Fruit fly (Drosophila melanogaster) whole organism, embryonic: ENCODE results near the gene Ptp36E.

ENCODE experiments used
- Abd-B ChIP-seq: fragments of 200-800 bp; sonication (Bioruptor generic); optimal IDR thresholded peaks from 2 replicates; lab custom pipeline; 2018; ENCODE audit warnings: missing biosample characterization, mild to moderate bottlenecking, missing genetic modification characterization, moderate library complexity
- BEAF-32 ChIP-seq: fragments of 200-800 bp; sonication (Bioruptor generic); optimal IDR thresholded peaks from 3 replicates; lab custom pipeline; 2017; ENCODE audit warnings: missing biosample characterization, missing genetic modification characterization, mild to moderate bottlenecking, moderate library complexity, missing genetic modification reagents
- Bgb ChIP-seq: fragments of 200-800 bp; sonication (Bioruptor generic); IDR thresholded peaks from 2 replicates; pipeline ENCODE4 v1.3.6; 2022; ENCODE audit warnings: missing biosample characterization, missing genetic modification characterization; ENCODE audit not compliant: partially characterized antibody
- CG11504 ChIP-seq: fragments of 200-800 bp; sonication (Bioruptor generic); optimal IDR thresholded peaks from 3 replicates; lab custom pipeline; 2019; ENCODE audit warnings: missing biosample characterization, mild to moderate bottlenecking, missing genetic modification characterization, moderate library complexity
- CG12659 ChIP-seq: fragments of 200-800 bp; sonication (Bioruptor generic); optimal IDR thresholded peaks from 3 replicates; lab custom pipeline; 2017; ENCODE audit warnings: mild to moderate bottlenecking, missing biosample characterization, missing genetic modification reagents, missing genetic modification characterization
- CG13287 ChIP-seq: fragments of 200-800 bp; sonication (Bioruptor generic); IDR thresholded peaks from 2 replicates; pipeline ENCODE4 v1.3.6; 2022; ENCODE audit warnings: missing biosample characterization, missing genetic modification characterization; ENCODE audit not compliant: partially characterized antibody
- CG13424 ChIP-seq: fragments of 200-800 bp; sonication (Bioruptor generic); optimal IDR thresholded peaks from 2 replicates; lab custom pipeline; 2019; ENCODE audit warnings: missing biosample characterization, mild to moderate bottlenecking, missing genetic modification characterization, moderate library complexity
- CG14860 ChIP-seq: fragments of 200-800 bp; sonication (Bioruptor generic); IDR thresholded peaks from 3 replicates; pipeline ENCODE4 v1.3.6; 2022; ENCODE audit warnings: missing biosample characterization, missing genetic modification characterization; ENCODE audit not compliant: partially characterized antibody
- CG18262 ChIP-seq: fragments of 200-800 bp; optimal IDR thresholded peaks from 3 replicates; lab custom pipeline; 2019; ENCODE audit warnings: missing biosample characterization, mild to moderate bottlenecking, missing genetic modification characterization, moderate library complexity
- CG2116 ChIP-seq: fragments of 200-800 bp; sonication (Bioruptor generic); optimal IDR thresholded peaks from 3 replicates; lab custom pipeline; 2018; ENCODE audit warnings: missing biosample characterization, mild to moderate bottlenecking, missing genetic modification characterization
- CG30020 ChIP-seq: fragments of 200-800 bp; optimal IDR thresholded peaks from 2 replicates; lab custom pipeline; 2019; ENCODE audit warnings: missing biosample characterization, mild to moderate bottlenecking, missing genetic modification characterization, moderate library complexity
- CG31365 ChIP-seq: fragments of 200-800 bp; sonication (Bioruptor generic); optimal IDR thresholded peaks from 2 replicates; lab custom pipeline; 2018; ENCODE audit warnings: missing biosample characterization, mild to moderate bottlenecking, missing genetic modification characterization
- CG31441 ChIP-seq: fragments of 200-800 bp; sonication (Bioruptor generic); IDR thresholded peaks from 2 replicates; pipeline ENCODE4 v1.3.6; 2022; ENCODE audit warnings: missing biosample characterization, missing genetic modification characterization
- CG32767 ChIP-seq: fragments of 200-800 bp; sonication (Bioruptor generic); IDR thresholded peaks from 2 replicates; pipeline ENCODE4 v1.3.6; 2022; ENCODE audit warnings: missing biosample characterization, missing genetic modification characterization
- CG33213 ChIP-seq: fragments of 200-800 bp; sonication (Bioruptor generic); optimal IDR thresholded peaks from 3 replicates; lab custom pipeline; 2016; ENCODE audit warnings: missing biosample characterization, missing genetic modification characterization
- CG3838 ChIP-seq: fragments of 200-800 bp; sonication (Bioruptor generic); optimal IDR thresholded peaks from 3 replicates; lab custom pipeline; 2016; ENCODE audit warnings: missing biosample characterization, missing genetic modification characterization
- CG4617 ChIP-seq: fragments of 200-800 bp; sonication (Bioruptor generic); optimal IDR thresholded peaks from 3 replicates; lab custom pipeline; 2016; ENCODE audit warnings: missing biosample characterization, missing genetic modification characterization, borderline replicate concordance
- CG6654 ChIP-seq: fragments of 200-800 bp; sonication (Bioruptor generic); optimal IDR thresholded peaks from 2 replicates; lab custom pipeline; 2017; ENCODE audit warnings: missing biosample characterization, mild to moderate bottlenecking, missing genetic modification characterization
- CG7271 ChIP-seq: fragments of 200-800 bp; sonication (Bioruptor generic); optimal IDR thresholded peaks from 2 replicates; lab custom pipeline; 2018; ENCODE audit warnings: missing biosample characterization, mild to moderate bottlenecking, missing genetic modification characterization, moderate library complexity
- CG7963 ChIP-seq: fragments of 200-800 bp; sonication (Bioruptor generic); IDR thresholded peaks from 3 replicates; pipeline ENCODE4 v1.3.6; 2022; ENCODE audit warnings: missing biosample characterization, missing genetic modification characterization; ENCODE audit not compliant: partially characterized antibody
- CG9437 ChIP-seq: fragments of 200-800 bp; sonication (Bioruptor generic); optimal IDR thresholded peaks from 2 replicates; lab custom pipeline; 2018; ENCODE audit warnings: missing biosample characterization, mild to moderate bottlenecking, missing genetic modification characterization
- CG9797 ChIP-seq: fragments of 200-800 bp; sonication (Bioruptor generic); optimal IDR thresholded peaks from 3 replicates; lab custom pipeline; 2018; ENCODE audit warnings: missing biosample characterization, mild to moderate bottlenecking, missing genetic modification characterization
- CTCF ChIP-seq: fragments of 200-800 bp; sonication (Bioruptor generic); optimal IDR thresholded peaks from 2 replicates; lab custom pipeline; 2017; ENCODE audit warnings: missing biosample characterization, mild to moderate bottlenecking, missing genetic modification characterization, moderate library complexity
- Dp ChIP-seq: fragments of 200-800 bp; sonication (Bioruptor generic); optimal IDR thresholded peaks from 2 replicates; lab custom pipeline; 2018; ENCODE audit warnings: missing biosample characterization, mild to moderate bottlenecking, missing genetic modification characterization, moderate library complexity
- E2f2 ChIP-seq: fragments of 200-800 bp; sonication (Bioruptor generic); IDR thresholded peaks from 2 replicates; pipeline ENCODE4 v1.3.6; 2022; ENCODE audit warnings: missing biosample characterization, missing genetic modification characterization
- Ets97D ChIP-seq: fragments of 200-800 bp; sonication (Bioruptor generic); optimal IDR thresholded peaks from 3 replicates; lab custom pipeline; 2016; ENCODE audit warnings: missing biosample characterization, missing genetic modification characterization
- MBD-R2 ChIP-seq: fragments of 200-800 bp; sonication (Bioruptor generic); IDR thresholded peaks from 2 replicates; pipeline ENCODE4 v1.3.6; 2022; ENCODE audit warnings: missing biosample characterization, missing genetic modification characterization
- Myb ChIP-seq: fragments of 200-800 bp; sonication (Bioruptor generic); optimal IDR thresholded peaks from 2 replicates; lab custom pipeline; 2016; ENCODE audit warnings: missing biosample characterization, missing genetic modification characterization
- Opbp ChIP-seq: fragments of 200-800 bp; sonication (Bioruptor generic); IDR thresholded peaks from 3 replicates; pipeline ENCODE4 v1.3.6; 2022; ENCODE audit warnings: missing biosample characterization, missing genetic modification characterization; ENCODE audit not compliant: partially characterized antibody
- Scr ChIP-seq: fragments of 200-800 bp; sonication (Bioruptor generic); IDR thresholded peaks from 2 replicates; pipeline ENCODE4 v1.3.6; 2022; ENCODE audit warnings: missing biosample characterization, missing genetic modification characterization; ENCODE audit not compliant: partially characterized antibody
- Sry-δ ChIP-seq: fragments of 200-800 bp; sonication (Bioruptor generic); optimal IDR thresholded peaks from 2 replicates; lab custom pipeline; 2016; ENCODE audit warnings: missing biosample characterization, missing genetic modification characterization
- YL-1 ChIP-seq: fragments of 200-800 bp; sonication (Bioruptor generic); optimal IDR thresholded peaks from 3 replicates; lab custom pipeline; 2017; ENCODE audit warnings: missing biosample characterization, mild to moderate bottlenecking, missing genetic modification characterization
- bowl ChIP-seq: fragments of 200-800 bp; sonication (Bioruptor generic); IDR thresholded peaks from 2 replicates; pipeline ENCODE4 v1.3.6; 2022; ENCODE audit warnings: missing biosample characterization, missing genetic modification characterization
- corto ChIP-seq: fragments of 200-800 bp; sonication (Bioruptor generic); optimal IDR thresholded peaks from 2 replicates; lab custom pipeline; 2016; ENCODE audit warnings: missing biosample characterization, mild to moderate bottlenecking, missing genetic modification characterization, moderate library complexity
- crp ChIP-seq, 2 experiments: fragments of 200-800 bp; sonication (Bioruptor generic); optimal IDR thresholded peaks; 2 replicates in 1 of 2; 3 replicates in 1 of 2; lab custom pipeline; 2017; ENCODE audit warnings: missing biosample characterization in 2 of 2, missing genetic modification characterization in 2 of 2, mild to moderate bottlenecking in 1 of 2, moderate library complexity in 1 of 2
- ftz-f1 ChIP-seq: fragments of 200-800 bp; sonication (Bioruptor generic); optimal IDR thresholded peaks from 2 replicates; lab custom pipeline; 2016; ENCODE audit warnings: missing biosample characterization, missing genetic modification characterization
- gfzf ChIP-seq: fragments of 200-800 bp; sonication (Bioruptor generic); optimal IDR thresholded peaks from 2 replicates; lab custom pipeline; 2016; ENCODE audit warnings: missing biosample characterization, mild to moderate bottlenecking, missing genetic modification characterization, moderate library complexity
- jigr1 ChIP-seq: fragments of 200-800 bp; sonication (Bioruptor generic); IDR thresholded peaks from 3 replicates; pipeline ENCODE4 v1.3.6; 2022; ENCODE audit warnings: missing biosample characterization, missing genetic modification characterization
- knrl ChIP-seq: fragments of 200-800 bp; sonication (Bioruptor generic); IDR thresholded peaks from 3 replicates; pipeline ENCODE4 v1.3.6; 2022; ENCODE audit warnings: missing biosample characterization, missing genetic modification characterization; ENCODE audit not compliant: partially characterized antibody
- mld ChIP-seq: fragments of 200-800 bp; sonication (Bioruptor generic); IDR thresholded peaks from 3 replicates; pipeline ENCODE4 v1.3.6; 2022; ENCODE audit warnings: missing biosample characterization, missing genetic modification characterization; ENCODE audit not compliant: partially characterized antibody
- odd ChIP-seq: fragments of 200-800 bp; sonication (Bioruptor generic); optimal IDR thresholded peaks from 2 replicates; lab custom pipeline; 2017; ENCODE audit warnings: missing biosample characterization, mild to moderate bottlenecking, missing genetic modification characterization
- phol ChIP-seq: fragments of 200-800 bp; sonication (Bioruptor generic); optimal IDR thresholded peaks from 3 replicates; lab custom pipeline; 2018; ENCODE audit warnings: missing biosample characterization, mild to moderate bottlenecking, missing genetic modification characterization, moderate library complexity
- pita ChIP-seq: fragments of 200-800 bp; sonication (Bioruptor generic); optimal IDR thresholded peaks from 2 replicates; lab custom pipeline; 2017; ENCODE audit warnings: missing biosample characterization, mild to moderate bottlenecking, missing genetic modification characterization
- pzg ChIP-seq: fragments of 200-800 bp; sonication (Bioruptor generic); optimal IDR thresholded peaks from 3 replicates; lab custom pipeline; 2018; ENCODE audit warnings: missing biosample characterization, mild to moderate bottlenecking, missing genetic modification characterization, moderate library complexity
- stwl ChIP-seq: fragments of 200-800 bp; sonication (Bioruptor generic); optimal IDR thresholded peaks from 3 replicates; lab custom pipeline; 2018; ENCODE audit warnings: missing biosample characterization, mild to moderate bottlenecking, missing genetic modification characterization, moderate library complexity
- tin ChIP-seq: fragments of 200-800 bp; sonication (Bioruptor generic); optimal IDR thresholded peaks from 3 replicates; lab custom pipeline; 2016; ENCODE audit warnings: missing biosample characterization, missing genetic modification characterization
- zen ChIP-seq: fragments of 200-800 bp; sonication (Bioruptor generic); optimal IDR thresholded peaks from 3 replicates; lab custom pipeline; 2018; ENCODE audit warnings: missing biosample characterization, mild to moderate bottlenecking, missing genetic modification characterization, moderate library complexity

Ptp36E gene

dm6 chr2L:18159172-18159571, 25.6 kb downstream of the Ptp36E start, which contains the start of gene JMJD4 (continued):
- TF ChIP-seq jigr1 (GFP tag; lab: Robert Waterston, UW) (no peak), CG7963 (GFP tag; lab: Robert Waterston, UW) (no peak), CG13287 (no peak), CG3838 (GFP tag; lab: Kevin White, UChicago) (no peak)

DNA sequence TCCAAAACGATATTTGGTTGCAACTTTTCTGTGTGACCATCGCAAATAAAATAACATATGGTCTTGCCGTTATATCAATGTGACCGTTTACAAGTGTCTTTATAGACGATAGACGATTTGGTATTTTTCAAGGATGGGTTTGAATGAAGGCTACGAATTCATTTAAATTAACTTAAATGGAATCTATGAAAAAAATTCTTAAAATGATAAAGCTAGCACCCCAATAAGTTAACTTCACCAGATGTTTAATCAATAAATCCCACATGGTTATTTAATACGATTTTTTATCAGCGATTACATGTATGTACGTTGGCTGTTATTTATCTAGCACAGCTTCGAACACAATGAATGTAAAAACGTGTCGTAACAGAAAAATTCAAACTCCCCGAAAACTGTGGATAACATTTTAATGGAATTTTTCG, 26.2 kb downstream of the Ptp36E start:
- peak; percentile 98 for TF ChIP-seq CG6654 (GFP tag; lab: Kevin White, UChicago)
- peak; percentile 35; the same call in 1 of the 3 replicates for TF ChIP-seq knrl
- peak; percentile 35 for TF ChIP-seq Sry-δ (GFP tag; lab: Kevin White, UChicago)
- peak; percentile 91 for TF ChIP-seq gfzf (GFP tag; lab: Kevin White, UChicago)
- peak; percentile 76 for TF ChIP-seq CG9797
- TF ChIP-seq CG14860 (GFP tag; lab: Robert Waterston, UW) = no peak
- no peak for TF ChIP-seq CG7271
- TF ChIP-seq pzg (GFP tag; lab: Kevin White, UChicago) = peak; percentile 72
- TF ChIP-seq YL-1 = peak; percentile 4
- TF ChIP-seq crp (GFP tag; optimal IDR thresholded peaks at IDR 0.05; lab: Kevin White, UChicago) = peak; percentile 39 to 88
- TF ChIP-seq odd (GFP tag; lab: Kevin White, UChicago) = no peak
- no peak for TF ChIP-seq mld
- peak; percentile 31; the same call in 1 of the 2 replicates for TF ChIP-seq Bgb (GFP tag; lab: Robert Waterston, UW)
- TF ChIP-seq CG2116 = peak; percentile 0
- TF ChIP-seq CG9437 (GFP tag; lab: Kevin White, UChicago) = peak; percentile 71
- TF ChIP-seq tin (GFP tag; lab: Kevin White, UChicago) = no peak
- no peak for TF ChIP-seq CG13424 (tag; lab: Kevin White, UChicago)
- TF ChIP-seq Abd-B (GFP tag; lab: Kevin White, UChicago) = peak; percentile 27
- peak; percentile 52 for TF ChIP-seq CG11504 (tag; lab: Kevin White, UChicago)
- TF ChIP-seq phol = peak; percentile 44
- TF ChIP-seq CTCF = peak; percentile 27
- peak; percentile 35; the same call in 1 of the 2 replicates for TF ChIP-seq CG13287
- no peak for TF ChIP-seq CG18262 (tag; lab: Kevin White, UChicago)
- peak; percentile 97 for TF ChIP-seq stwl (tag; lab: Kevin White, UChicago)
- peak; percentile 57 for TF ChIP-seq BEAF-32
- TF ChIP-seq Opbp (GFP tag; lab: Robert Waterston, UW) = 0 out of 3 replicates have a peak, but pooled peaks have one; percentile 50
- peak; percentile 1 for TF ChIP-seq zen (tag; lab: Kevin White, UChicago)
- no peak for TF ChIP-seq CG32767 (GFP tag; lab: Robert Waterston, UW)
- TF ChIP-seq CG31441 (GFP tag; lab: Robert Waterston, UW) = no peak
- peak; percentile 78 for TF ChIP-seq MBD-R2 (GFP tag; lab: Robert Waterston, UW)
- no peak for TF ChIP-seq corto (GFP tag; lab: Kevin White, UChicago)
- TF ChIP-seq CG4617 (GFP tag; lab: Kevin White, UChicago) = peak; percentile 77
- TF ChIP-seq Ets97D (GFP tag; lab: Kevin White, UChicago) = peak; percentile 10
- TF ChIP-seq CG12659 (GFP tag; lab: Kevin White, UChicago) = peak; percentile 46
- TF ChIP-seq ftz-f1 = peak; percentile 6
- peak; percentile 59 for TF ChIP-seq pita (GFP tag; lab: Kevin White, UChicago)
- no peak for TF ChIP-seq CG31365 (tag; lab: Kevin White, UChicago)
- peak; percentile 13 for TF ChIP-seq CG30020
- peak; percentile 48 for TF ChIP-seq E2f2 (GFP tag; lab: Robert Waterston, UW)
- peak; percentile 92 for TF ChIP-seq Myb
- TF ChIP-seq Scr (GFP tag; lab: Robert Waterston, UW) = peak; percentile 37; the same call in 1 of the 2 replicates
- TF ChIP-seq Dp (GFP tag; lab: Kevin White, UChicago) = peak; percentile 48
- peak; percentile 4 for TF ChIP-seq CG33213
- no peak for TF ChIP-seq bowl (GFP tag; lab: Robert Waterston, UW)
